Fruit fly (Drosophila melanogaster): ENCODE results near the gene aly.

DNA sequence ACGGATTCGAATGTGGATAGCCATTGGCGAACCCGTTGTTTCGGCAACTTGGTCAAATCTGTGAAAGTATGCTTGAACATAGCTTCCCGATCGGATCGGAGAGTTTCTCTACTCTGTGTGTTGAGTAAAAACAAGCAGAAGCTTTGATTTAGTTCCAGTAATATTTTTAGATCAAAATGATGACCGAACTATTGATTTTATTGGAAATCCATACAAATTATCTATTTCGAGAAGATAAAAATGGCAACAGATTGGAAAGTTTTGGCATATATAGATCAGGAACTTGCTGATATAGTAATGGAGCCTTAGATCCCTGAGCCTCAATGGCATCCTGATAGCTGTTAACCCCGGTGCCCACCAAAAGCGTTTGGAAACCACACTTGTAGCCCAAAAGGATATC lies 10.4 kb downstream of the aly start, which contains the start of gene CG32488:
- no peak for TF ChIP-seq topi (GFP tag; optimal IDR thresholded peaks at IDR 0.05)
- TF ChIP-seq CG11902 (GFP tag; optimal IDR thresholded peaks at IDR 0.05): no peak
- TF ChIP-seq Eip78C (GFP tag): no peak
- TF ChIP-seq net (GFP tag; optimal IDR thresholded peaks at IDR 0.05): no peak
- TF ChIP-seq Lpt (GFP tag; optimal IDR thresholded peaks at IDR 0.05): no peak
- no peak for TF ChIP-seq OdsH (GFP tag; optimal IDR thresholded peaks at IDR 0.05)
